Fruit fly (Drosophila melanogaster) whole organism, embryonic: ENCODE data around the gene stg.

Experiments
- CG12236 ChIP-seq: fragments of 200-800 bp; sonication (Bioruptor generic); optimal IDR thresholded peaks from 2 replicates; lab custom pipeline; 2016; ENCODE audit warnings: missing biosample characterization, missing genetic modification characterization
- CG2116 ChIP-seq: fragments of 200-800 bp; sonication (Bioruptor generic); optimal IDR thresholded peaks from 3 replicates; lab custom pipeline; 2018; ENCODE audit warnings: missing biosample characterization, mild to moderate bottlenecking, missing genetic modification characterization
- CG7963 ChIP-seq: fragments of 200-800 bp; sonication (Bioruptor generic); IDR thresholded peaks from 3 replicates; pipeline ENCODE4 v1.3.6; 2022; ENCODE audit warnings: missing biosample characterization, missing genetic modification characterization; ENCODE audit not compliant: partially characterized antibody
- Fer2 ChIP-seq: fragments of 200-800 bp; sonication (Bioruptor generic); optimal IDR thresholded peaks from 2 replicates; lab custom pipeline; 2018; ENCODE audit warnings: missing biosample characterization, mild to moderate bottlenecking, missing genetic modification characterization, moderate library complexity
- Max ChIP-seq: fragments of 200-800 bp; sonication (Bioruptor generic); optimal IDR thresholded peaks from 2 replicates; lab custom pipeline; 2016; ENCODE audit warnings: missing biosample characterization, mild to moderate bottlenecking, missing genetic modification characterization
- amos ChIP-seq: fragments of 200-800 bp; sonication (Bioruptor generic); IDR thresholded peaks from 2 replicates; pipeline ENCODE4 v1.3.6; 2022; ENCODE audit warnings: missing biosample characterization, missing genetic modification characterization; ENCODE audit not compliant: partially characterized antibody
- dmrt99B ChIP-seq: fragments of 200-800 bp; sonication (Bioruptor generic); optimal IDR thresholded peaks from 2 replicates; lab custom pipeline; 2018; ENCODE audit warnings: missing biosample characterization, mild to moderate bottlenecking, missing genetic modification characterization, moderate library complexity
- grau ChIP-seq: fragments of 200-800 bp; optimal IDR thresholded peaks from 3 replicates; lab custom pipeline; 2019; ENCODE audit warnings: missing biosample characterization, mild to moderate bottlenecking, missing genetic modification characterization, moderate library complexity

DNA sequence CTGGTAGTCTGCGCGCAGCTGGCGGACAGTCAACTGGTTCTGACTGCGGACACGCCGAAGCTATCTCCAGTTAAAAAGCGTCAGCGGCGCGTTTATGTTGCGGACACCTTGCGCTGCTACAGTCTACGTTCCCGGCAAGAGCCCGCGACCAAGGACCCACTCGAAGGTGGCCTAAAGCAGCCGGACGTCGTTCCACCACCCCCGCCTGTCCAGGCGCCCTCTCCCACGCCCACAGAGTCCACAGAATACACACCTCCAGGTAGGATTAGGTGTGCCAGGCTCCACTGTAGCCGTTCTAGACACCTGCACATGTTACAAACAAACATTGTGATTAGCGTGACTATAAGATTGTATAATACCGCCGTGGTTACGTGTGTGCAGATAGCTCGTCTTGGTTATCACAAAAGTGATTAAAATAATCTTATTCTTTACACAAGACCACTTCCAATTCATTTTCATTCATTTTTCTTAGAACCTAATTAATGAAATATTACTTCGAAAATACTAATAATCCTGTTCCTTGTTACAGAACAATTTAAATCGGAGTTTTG lies 25.0 kb downstream of the stg start:
- TF ChIP-seq CG12236 (no peak), grau (tag; lab: Kevin White, UChicago) (no peak), Max (GFP tag; lab: Kevin White, UChicago) (no peak), CG7963 (GFP tag; lab: Robert Waterston, UW) (no peak), Fer2 (no peak), dmrt99B (tag; lab: Kevin White, UChicago) (no peak), amos (GFP tag; lab: Robert Waterston, UW) (no peak), CG2116 (GFP tag; lab: Kevin White, UChicago) (no peak)
